Fruit fly (Drosophila melanogaster) whole organism, pupa: ENCODE results near the gene sing.

Experiments
- CG10348 ChIP-seq: fragments of 200-800 bp; sonication (Bioruptor generic); IDR thresholded peaks from 2 replicates; pipeline ENCODE4 v1.3.6; 2022; ENCODE audit warnings: missing biosample characterization, missing genetic modification characterization
- CG12605 ChIP-seq: fragments of 200-800 bp; sonication (Bioruptor generic); IDR thresholded peaks from 2 replicates; pipeline ENCODE4 v1.3.6; 2022; ENCODE audit warnings: missing biosample characterization, missing genetic modification characterization
- CG13204 ChIP-seq: fragments of 200-800 bp; sonication (Bioruptor generic); optimal IDR thresholded peaks from 2 replicates; lab custom pipeline; 2018; ENCODE audit warnings: missing biosample characterization, mild to moderate bottlenecking, missing genetic modification characterization, moderate library complexity
- CG14655 ChIP-seq: fragments of 200-800 bp; sonication (Bioruptor generic); optimal IDR thresholded peaks from 3 replicates; lab custom pipeline; 2017; ENCODE audit warnings: mild to moderate bottlenecking, missing biosample characterization, missing genetic modification reagents, missing genetic modification characterization
- CG15710 ChIP-seq: fragments of 200-800 bp; sonication (Bioruptor generic); optimal IDR thresholded peaks from 2 replicates; lab custom pipeline; 2018; ENCODE audit warnings: missing biosample characterization, mild to moderate bottlenecking, missing genetic modification characterization, moderate library complexity
- CG17806 ChIP-seq: fragments of 200-800 bp; sonication (Bioruptor generic); optimal IDR thresholded peaks from 2 replicates; lab custom pipeline; 2018; ENCODE audit warnings: missing biosample characterization, mild to moderate bottlenecking, missing genetic modification characterization, moderate library complexity
- CG32121 ChIP-seq: fragments of 200-800 bp; sonication (Bioruptor generic); IDR thresholded peaks from 2 replicates; pipeline ENCODE4 v1.3.6; 2022; ENCODE audit warnings: missing biosample characterization, missing genetic modification characterization
- CG34367 ChIP-seq: fragments of 200-800 bp; sonication (Bioruptor generic); optimal IDR thresholded peaks from 2 replicates; lab custom pipeline; 2018; ENCODE audit warnings: missing biosample characterization, mild to moderate bottlenecking, missing genetic modification characterization
- CG4496 ChIP-seq: fragments of 200-800 bp; sonication (Bioruptor generic); IDR thresholded peaks from 3 replicates; pipeline ENCODE4 v1.3.6; 2022; ENCODE audit warnings: missing biosample characterization, missing genetic modification characterization
- CG8159 ChIP-seq: fragments of 200-800 bp; sonication (Bioruptor generic); optimal IDR thresholded peaks from 3 replicates; lab custom pipeline; 2018; ENCODE audit warnings: missing biosample characterization, mild to moderate bottlenecking, missing genetic modification characterization, moderate library complexity
- CG8301 ChIP-seq: fragments of 200-800 bp; sonication (Bioruptor generic); optimal IDR thresholded peaks from 2 replicates; lab custom pipeline; 2018; ENCODE audit warnings: missing biosample characterization, mild to moderate bottlenecking, missing genetic modification characterization
- CG9948 ChIP-seq: fragments of 200-800 bp; sonication (Bioruptor generic); optimal IDR thresholded peaks from 2 replicates; lab custom pipeline; 2018; ENCODE audit warnings: missing biosample characterization, mild to moderate bottlenecking, missing genetic modification characterization, moderate library complexity
- D1 ChIP-seq: fragments of 200-800 bp; sonication (Bioruptor generic); optimal IDR thresholded peaks from 2 replicates; lab custom pipeline; 2018; ENCODE audit warnings: missing biosample characterization, mild to moderate bottlenecking, missing genetic modification characterization, moderate library complexity
- EcR ChIP-seq: fragments of 200-800 bp; sonication (Bioruptor generic); optimal IDR thresholded peaks from 3 replicates; lab custom pipeline; 2019; ENCODE audit warnings: missing biosample characterization, missing genetic modification characterization, mild to moderate bottlenecking, moderate library complexity, missing genetic modification reagents
- Ets98B ChIP-seq: fragments of 200-800 bp; sonication (Bioruptor generic); IDR thresholded peaks from 2 replicates; pipeline ENCODE4 v1.3.6; 2022; ENCODE audit warnings: missing biosample characterization, missing genetic modification characterization
- Pif1A ChIP-seq: fragments of 200-800 bp; sonication (Bioruptor generic); optimal IDR thresholded peaks from 3 replicates; lab custom pipeline; 2016; ENCODE audit warnings: missing biosample characterization, missing genetic modification characterization
- Pif1B ChIP-seq: fragments of 200-800 bp; sonication (Bioruptor generic); optimal IDR thresholded peaks from 3 replicates; lab custom pipeline; 2016; ENCODE audit warnings: missing biosample characterization, missing genetic modification characterization
- Snoo ChIP-seq: fragments of 200-800 bp; sonication (Bioruptor generic); optimal IDR thresholded peaks from 3 replicates; lab custom pipeline; 2017; ENCODE audit warnings: missing biosample characterization, mild to moderate bottlenecking, missing genetic modification characterization, inconsistent platforms
- fd96Ca ChIP-seq: fragments of 200-800 bp; sonication (Bioruptor generic); IDR thresholded peaks from 3 replicates; pipeline ENCODE4 v1.3.6; 2022; ENCODE audit warnings: missing biosample characterization, missing genetic modification characterization
- gl ChIP-seq: fragments of 200-800 bp; sonication (Bioruptor generic); optimal IDR thresholded peaks from 2 replicates; lab custom pipeline; 2018; ENCODE audit warnings: missing biosample characterization, mild to moderate bottlenecking, missing genetic modification characterization
- rn ChIP-seq: fragments of 200-800 bp; sonication (Bioruptor generic); IDR thresholded peaks from 2 replicates; pipeline ENCODE4 v1.3.6; 2022; ENCODE audit warnings: missing biosample characterization, missing genetic modification characterization

Gene sing

DNA sequence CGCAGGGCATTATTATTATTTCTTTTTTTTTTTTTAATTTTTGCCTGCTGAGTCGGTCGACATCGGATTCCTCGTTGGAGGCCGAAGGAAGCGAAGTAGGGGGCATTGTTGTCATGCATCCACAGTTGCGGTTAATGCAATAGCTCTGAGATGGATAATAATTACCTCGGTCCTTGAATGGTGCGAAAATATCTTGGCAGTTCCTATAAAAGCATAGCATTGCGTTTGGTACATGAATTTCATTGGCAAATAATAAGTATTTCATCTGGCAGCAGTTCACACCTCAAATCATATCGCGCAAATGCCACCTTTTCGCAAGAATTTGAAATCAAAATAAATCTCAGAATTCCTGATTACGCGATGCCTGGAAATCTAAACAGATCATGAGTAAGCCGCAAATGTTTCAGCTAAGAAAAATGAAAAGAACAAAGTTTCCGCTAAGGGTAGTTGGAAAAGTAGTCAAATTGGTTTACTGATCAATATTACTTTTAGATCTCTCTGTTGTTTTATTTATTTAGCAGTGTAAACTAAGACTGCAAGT lies 31.9 kb upstream of the sing start:
- TF ChIP-seq CG32121 (GFP tag; lab: Robert Waterston, UW) (no peak), Pif1A (GFP tag; lab: Kevin White, UChicago) (no peak), CG14655 (GFP tag; lab: Kevin White, UChicago) (no peak), CG17806 (tag; lab: Kevin White, UChicago) (no peak), CG8301 (tag; lab: Kevin White, UChicago) (no peak), Ets98B (GFP tag; lab: Robert Waterston, UW) (no peak), Pif1B (GFP tag; lab: Kevin White, UChicago) (no peak), CG12605 (GFP tag; lab: Robert Waterston, UW) (no peak), fd96Ca (no peak), Snoo (tag; lab: Kevin White, UChicago) (peak; percentile 30), gl (tag; lab: Kevin White, UChicago) (no peak), CG8159 (tag; lab: Kevin White, UChicago) (peak; percentile 36), EcR (GFP tag; lab: Kevin White, UChicago) (no peak), D1 (tag; lab: Kevin White, UChicago) (no peak), rn (GFP tag; lab: Robert Waterston, UW) (no peak), CG10348 (no peak), CG34367 (tag; lab: Kevin White, UChicago) (no peak), CG15710 (peak; percentile 18), CG4496 (GFP tag; lab: Robert Waterston, UW) (no peak), CG9948 (tag; lab: Kevin White, UChicago) (peak; percentile 38), CG13204 (GFP tag; lab: Kevin White, UChicago) (no peak)

DNA sequence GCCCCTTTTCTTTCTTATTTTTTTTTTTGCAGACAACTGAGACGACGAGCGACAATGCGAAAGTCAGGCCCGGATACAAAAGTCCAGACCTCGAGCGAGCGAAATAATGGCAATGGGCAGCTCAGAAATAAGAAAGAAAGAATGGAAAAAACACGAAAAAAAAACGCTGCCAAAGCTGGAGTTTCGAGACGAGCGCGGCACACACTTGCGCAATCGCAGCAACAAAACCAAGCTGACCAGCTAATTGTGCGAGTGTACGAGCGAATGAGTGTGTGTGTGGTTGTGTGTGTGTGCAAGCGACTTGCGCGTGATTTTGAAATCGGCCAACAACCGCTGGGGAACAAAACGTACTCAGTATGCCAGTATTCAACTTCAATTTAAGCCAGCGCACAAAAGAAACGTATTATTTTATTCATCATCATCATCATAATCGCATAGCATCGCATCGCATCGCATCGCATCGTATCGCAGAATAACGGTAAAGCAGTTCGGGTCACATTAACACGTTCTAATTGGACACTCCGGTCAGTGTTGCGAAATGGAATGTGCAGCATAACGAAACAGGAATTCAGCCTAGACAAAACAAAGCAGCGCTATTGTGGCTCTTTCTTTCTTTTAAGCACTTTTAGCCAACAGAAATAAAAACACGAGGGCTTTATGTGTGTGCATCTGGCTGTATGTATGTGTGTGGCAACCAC lies 31.2 kb upstream of the sing start:
- TF ChIP-seq CG32121 (GFP tag; lab: Robert Waterston, UW), result no peak
- TF ChIP-seq CG13204 (GFP tag; lab: Kevin White, UChicago), result peak; percentile 61
- TF ChIP-seq Ets98B (GFP tag; lab: Robert Waterston, UW), result peak; percentile 9; the same call in 1 of the 2 replicates
- no peak for TF ChIP-seq rn (GFP tag; lab: Robert Waterston, UW)
- peak; percentile 7 for TF ChIP-seq gl (tag; lab: Kevin White, UChicago)
- no peak for TF ChIP-seq D1 (tag; lab: Kevin White, UChicago)
- peak; percentile 72 for TF ChIP-seq EcR (GFP tag; lab: Kevin White, UChicago)
- TF ChIP-seq Pif1B (GFP tag; lab: Kevin White, UChicago), result peak; percentile 26
- peak; percentile 17; the same call in 1 of the 2 replicates for TF ChIP-seq CG12605 (GFP tag; lab: Robert Waterston, UW)

DNA sequence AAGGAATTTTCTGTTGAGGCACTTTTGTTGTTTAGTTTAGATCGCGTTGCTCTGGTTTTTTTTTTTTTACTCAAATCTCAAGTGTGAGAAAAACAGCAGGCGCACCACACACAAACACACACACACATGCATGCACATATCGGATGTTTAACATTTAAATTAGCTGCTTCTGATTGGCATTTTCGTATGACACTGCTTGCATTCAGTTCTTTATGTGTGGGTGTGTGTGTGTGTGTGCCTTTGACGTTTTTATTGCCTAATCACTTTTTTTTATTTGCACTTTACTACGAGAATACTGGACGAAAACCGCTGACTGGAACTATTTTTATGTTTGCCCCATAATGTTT lies 30.7 kb upstream of the sing start:
- TF ChIP-seq D1 (tag; lab: Kevin White, UChicago) (no peak), CG32121 (GFP tag; lab: Robert Waterston, UW) (0 out of 2 replicates have a peak, but pooled peaks have one; percentile 14)

DNA sequence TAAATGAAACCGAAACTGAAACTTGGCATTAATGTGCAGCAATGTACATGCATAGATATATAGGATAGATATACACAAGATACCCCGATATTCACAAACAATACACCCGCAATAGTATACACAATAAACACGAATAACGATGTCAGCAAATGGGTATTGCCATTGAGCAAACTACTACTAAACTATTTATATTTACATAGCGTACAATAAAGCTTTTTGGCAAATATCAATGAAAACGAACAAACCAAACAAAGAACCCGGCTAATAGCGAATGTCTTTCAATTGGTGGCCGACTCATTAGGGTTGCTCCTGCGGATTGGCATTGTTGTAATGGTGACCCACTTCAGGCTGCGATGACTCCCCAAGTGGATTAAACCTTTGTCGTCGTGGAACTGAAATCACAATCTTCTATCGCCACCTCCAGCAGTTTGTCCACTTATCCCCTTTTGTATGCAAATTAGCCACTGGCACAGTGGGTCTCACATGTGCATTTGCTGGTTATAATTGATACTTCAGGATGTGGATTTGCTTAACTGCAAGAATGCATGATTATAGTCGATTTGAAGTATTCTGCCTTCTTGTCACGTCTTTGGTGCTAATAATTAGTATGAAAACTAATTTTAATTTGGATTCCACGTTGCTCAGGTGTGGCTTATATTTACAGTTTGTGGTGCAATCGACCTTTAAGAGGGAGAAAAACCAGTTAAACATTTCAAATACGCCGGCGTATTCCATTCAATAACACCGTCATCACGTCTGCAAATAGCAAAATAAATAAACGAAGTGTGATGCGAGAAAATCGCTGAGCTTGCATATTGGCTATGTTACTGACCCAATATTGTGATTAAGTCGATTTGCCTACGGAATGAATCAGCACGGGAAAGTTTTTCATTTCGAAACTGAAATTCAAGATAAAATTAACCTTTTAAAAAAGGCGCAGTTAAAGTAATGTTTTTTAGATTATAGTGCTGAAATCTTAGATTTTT lies 28.7 kb upstream of the sing start:
- TF ChIP-seq Pif1B (GFP tag; lab: Kevin White, UChicago), result peak; percentile 60
- TF ChIP-seq CG13204 (GFP tag; lab: Kevin White, UChicago), result no peak
- no peak for TF ChIP-seq CG14655 (GFP tag; lab: Kevin White, UChicago)
- TF ChIP-seq Ets98B (GFP tag; lab: Robert Waterston, UW), result peak; percentile 81
- peak; percentile 82 for TF ChIP-seq fd96Ca
- no peak for TF ChIP-seq CG17806 (tag; lab: Kevin White, UChicago)
- TF ChIP-seq CG10348, result no peak
- peak; percentile 61; the same call in 2 of the 3 replicates for TF ChIP-seq CG4496 (GFP tag; lab: Robert Waterston, UW)
- no peak for TF ChIP-seq CG34367 (tag; lab: Kevin White, UChicago)
- TF ChIP-seq CG32121 (GFP tag; lab: Robert Waterston, UW), result 0 out of 2 replicates have a peak, but pooled peaks have one; percentile 7
- TF ChIP-seq gl (tag; lab: Kevin White, UChicago), result no peak
- TF ChIP-seq D1 (tag; lab: Kevin White, UChicago), result no peak
- no peak for TF ChIP-seq CG8159 (tag; lab: Kevin White, UChicago)
- peak; percentile 58 for TF ChIP-seq Snoo (tag; lab: Kevin White, UChicago)
- TF ChIP-seq CG8301 (tag; lab: Kevin White, UChicago), result no peak
- TF ChIP-seq CG9948 (tag; lab: Kevin White, UChicago), result no peak
- peak; percentile 74 for TF ChIP-seq Pif1A (GFP tag; lab: Kevin White, UChicago)

DNA sequence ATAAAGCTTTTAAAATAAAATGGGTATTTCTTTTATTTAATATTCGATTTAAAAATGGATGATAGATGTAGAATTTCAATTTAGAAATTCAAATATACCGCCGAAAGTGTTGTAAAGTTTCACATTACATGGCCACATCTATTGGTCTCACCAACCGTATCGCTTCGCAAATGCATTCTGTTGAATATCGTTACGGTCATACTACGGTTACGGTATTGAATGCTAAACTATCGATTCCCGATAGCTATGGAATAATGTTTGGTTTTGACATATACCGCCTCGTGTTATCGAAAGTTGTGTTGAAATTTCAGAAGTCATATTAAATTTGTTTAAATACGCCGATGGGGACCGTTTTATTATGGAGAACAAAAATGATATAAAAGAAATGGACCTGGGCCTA lies 28.0 kb upstream of the sing start, which contains the start of the genes CG32573 and CG42512:
CG32573 (plus strand) TSS at position 279 of the 400 bp plus-strand sequence.
CG42512 (plus strand) TSS at position 279 of the 400 bp plus-strand sequence.
- TF ChIP-seq CG12605 (GFP tag; lab: Robert Waterston, UW), result no peak
- no peak for TF ChIP-seq Ets98B (GFP tag; lab: Robert Waterston, UW)
- TF ChIP-seq Pif1A (GFP tag; lab: Kevin White, UChicago), result no peak
- TF ChIP-seq CG8159 (tag; lab: Kevin White, UChicago), result no peak
- TF ChIP-seq CG10348, result no peak
- no peak for TF ChIP-seq gl (tag; lab: Kevin White, UChicago)
- TF ChIP-seq CG14655 (GFP tag; lab: Kevin White, UChicago), result no peak
- no peak for TF ChIP-seq CG8301 (tag; lab: Kevin White, UChicago)
- TF ChIP-seq, all 21 proteins: peak for 0
